Fruit fly (Drosophila melanogaster) whole organism, embryonic: ENCODE results near the gene CG9518.

Source experiments
- ATbp ChIP-seq: fragments of 200-800 bp; sonication (Bioruptor generic); optimal IDR thresholded peaks from 2 replicates; lab custom pipeline; 2017; ENCODE audit warnings: missing biosample characterization, mild to moderate bottlenecking, missing genetic modification characterization, missing genetic modification reagents
- Awh ChIP-seq: fragments of 200-800 bp; sonication (Bioruptor generic); IDR thresholded peaks from 2 replicates; pipeline ENCODE4, ENCODE4 v1.3.6; 2022; ENCODE audit warnings: missing biosample characterization, missing genetic modification characterization
- Bdp1 ChIP-seq: fragments of 200-800 bp; sonication (Bioruptor generic); optimal IDR thresholded peaks from 3 replicates; lab custom pipeline; 2016; ENCODE audit warnings: missing biosample characterization, missing genetic modification characterization
- CG10366 ChIP-seq: fragments of 200-800 bp; sonication (Bioruptor generic); IDR thresholded peaks from 2 replicates; pipeline ENCODE4 v1.3.6; 2022; ENCODE audit warnings: missing biosample characterization, missing genetic modification characterization
- CG10959 ChIP-seq: fragments of 200-800 bp; sonication (Bioruptor generic); IDR thresholded peaks from 2 replicates; pipeline ENCODE4 v1.3.6; 2022; ENCODE audit warnings: missing biosample characterization, missing genetic modification characterization
- CG11093 ChIP-seq: fragments of 200-800 bp; sonication (Bioruptor generic); IDR thresholded peaks from 3 replicates; pipeline ENCODE4 v1.3.6; 2022; ENCODE audit warnings: missing biosample characterization, missing genetic modification characterization
- CG11560 ChIP-seq: fragments of 200-800 bp; sonication (Bioruptor generic); IDR thresholded peaks from 3 replicates; pipeline ENCODE4 v1.3.6; 2022; ENCODE audit warnings: missing biosample characterization, missing genetic modification characterization
- CG14860 ChIP-seq: fragments of 200-800 bp; sonication (Bioruptor generic); IDR thresholded peaks from 3 replicates; pipeline ENCODE4 v1.3.6; 2022; ENCODE audit warnings: missing biosample characterization, missing genetic modification characterization; ENCODE audit not compliant: partially characterized antibody
- CG15514 ChIP-seq: fragments of 200-800 bp; sonication (Bioruptor generic); optimal IDR thresholded peaks from 3 replicates; lab custom pipeline; 2017; ENCODE audit warnings: missing biosample characterization, missing genetic modification characterization, mild to moderate bottlenecking, moderate library complexity, missing genetic modification reagents
- CG1603 ChIP-seq: fragments of 200-800 bp; sonication (Bioruptor generic); optimal IDR thresholded peaks from 2 replicates; lab custom pipeline; 2019; ENCODE audit warnings: missing biosample characterization, mild to moderate bottlenecking, missing genetic modification characterization, moderate library complexity
- CG16815 ChIP-seq: fragments of 200-800 bp; sonication (Bioruptor generic); optimal IDR thresholded peaks from 3 replicates; lab custom pipeline; 2017; ENCODE audit warnings: missing biosample characterization, mild to moderate bottlenecking, missing genetic modification characterization
- CG2889 ChIP-seq: fragments of 200-800 bp; sonication (Bioruptor generic); IDR thresholded peaks from 3 replicates; pipeline ENCODE4 v1.3.6; 2022; ENCODE audit warnings: missing biosample characterization, missing genetic modification characterization
- CG32532 ChIP-seq: fragments of 200-800 bp; sonication (Bioruptor generic); IDR thresholded peaks from 2 replicates; pipeline ENCODE4 v1.3.6; 2022; ENCODE audit warnings: missing biosample characterization, missing genetic modification characterization
- CG4360 ChIP-seq: fragments of 200-800 bp; sonication (Bioruptor generic); IDR thresholded peaks from 2 replicates; pipeline ENCODE4 v1.3.6; 2022; ENCODE audit warnings: missing biosample characterization, missing genetic modification characterization
- CG4424 ChIP-seq: fragments of 200-800 bp; sonication (Bioruptor generic); optimal IDR thresholded peaks from 3 replicates; lab custom pipeline; 2016; ENCODE audit warnings: missing biosample characterization, missing genetic modification characterization
- CG9437 ChIP-seq: fragments of 200-800 bp; sonication (Bioruptor generic); optimal IDR thresholded peaks from 2 replicates; lab custom pipeline; 2018; ENCODE audit warnings: missing biosample characterization, mild to moderate bottlenecking, missing genetic modification characterization
- CG9876 ChIP-seq: fragments of 200-800 bp; sonication (Bioruptor generic); optimal IDR thresholded peaks from 2 replicates; lab custom pipeline; 2016; ENCODE audit warnings: missing biosample characterization, missing genetic modification characterization
- Dbx ChIP-seq: fragments of 200-800 bp; sonication (Bioruptor generic); IDR thresholded peaks from 3 replicates; pipeline ENCODE4 v1.3.6; 2022; ENCODE audit warnings: missing biosample characterization, missing genetic modification characterization
- Dref ChIP-seq: fragments of 200-800 bp; sonication (Bioruptor generic); IDR thresholded peaks from 2 replicates; pipeline ENCODE4 v1.3.6; 2022; ENCODE audit warnings: missing biosample characterization, missing genetic modification characterization
- Hmx ChIP-seq: fragments of 200-800 bp; sonication (Bioruptor generic); optimal IDR thresholded peaks from 2 replicates; lab custom pipeline; 2016; ENCODE audit warnings: missing biosample characterization, missing genetic modification characterization
- Hr3 ChIP-seq: fragments of 200-800 bp; sonication (Bioruptor generic); optimal IDR thresholded peaks from 3 replicates; lab custom pipeline; 2016; ENCODE audit warnings: missing biosample characterization, missing genetic modification characterization
- Hr78 ChIP-seq, 2 experiments: fragments of 200-800 bp in 1 of 2; fragments of >200 bp in 1 of 2; sonication (Bioruptor generic) in 1 of 2; optimal IDR thresholded peaks; 2 replicates each; lab custom pipeline; 2017 to 2019; ENCODE audit warnings: missing biosample characterization in 2 of 2, missing genetic modification characterization in 2 of 2, mild to moderate bottlenecking in 1 of 2, moderate library complexity in 1 of 2
- MTF-1 ChIP-seq: fragments of 200-800 bp; sonication (Bioruptor generic); optimal IDR thresholded peaks from 2 replicates; lab custom pipeline; 2018; ENCODE audit warnings: missing biosample characterization, mild to moderate bottlenecking, missing genetic modification characterization, borderline replicate concordance
- Mes4 ChIP-seq: fragments of 200-800 bp; sonication (Bioruptor generic); optimal IDR thresholded peaks from 2 replicates; lab custom pipeline; 2016; ENCODE audit warnings: missing biosample characterization, missing genetic modification characterization
- NC2α ChIP-seq: fragments of 200-800 bp; sonication (Bioruptor generic); optimal IDR thresholded peaks from 2 replicates; lab custom pipeline; 2016; ENCODE audit warnings: missing biosample characterization, missing genetic modification characterization
- Nf-YB ChIP-seq: fragments of 200-800 bp; sonication (Bioruptor generic); optimal IDR thresholded peaks from 3 replicates; lab custom pipeline; 2019; ENCODE audit warnings: missing biosample characterization, mild to moderate bottlenecking, missing genetic modification characterization, moderate library complexity
- Scr ChIP-seq: fragments of 200-800 bp; sonication (Bioruptor generic); IDR thresholded peaks from 2 replicates; pipeline ENCODE4 v1.3.6; 2022; ENCODE audit warnings: missing biosample characterization, missing genetic modification characterization; ENCODE audit not compliant: partially characterized antibody
- Sry-β ChIP-seq: fragments of 200-800 bp; sonication (Bioruptor generic); optimal IDR thresholded peaks from 2 replicates; lab custom pipeline; 2018; ENCODE audit warnings: missing biosample characterization, mild to moderate bottlenecking, missing genetic modification characterization, moderate library complexity
- Usf ChIP-seq: fragments of 200-800 bp; sonication (Bioruptor generic); optimal IDR thresholded peaks from 2 replicates; lab custom pipeline; 2017; ENCODE audit warnings: missing genotype, missing biosample characterization, missing genetic modification characterization
- Xbp1 ChIP-seq: fragments of 200-800 bp; sonication (Bioruptor generic); optimal IDR thresholded peaks from 3 replicates; lab custom pipeline; 2016; ENCODE audit warnings: missing biosample characterization, mild to moderate bottlenecking, missing genetic modification characterization
- bbx ChIP-seq: fragments of 200-800 bp; sonication (Bioruptor generic); IDR thresholded peaks from 2 replicates; pipeline ENCODE4 v1.3.6; 2022; ENCODE audit warnings: missing biosample characterization, missing genetic modification characterization; ENCODE audit not compliant: partially characterized antibody
- croc ChIP-seq: fragments of 200-800 bp; sonication (Bioruptor generic); conservative IDR thresholded peaks from 3 replicates; pipeline ENCODE4 v1.3.6; 2022; ENCODE audit warnings: missing biosample characterization, missing genetic modification characterization
- dmrt99B ChIP-seq: fragments of 200-800 bp; sonication (Bioruptor generic); optimal IDR thresholded peaks from 2 replicates; lab custom pipeline; 2018; ENCODE audit warnings: missing biosample characterization, mild to moderate bottlenecking, missing genetic modification characterization, moderate library complexity
- emc ChIP-seq: fragments of 200-800 bp; sonication (Bioruptor generic); optimal IDR thresholded peaks from 2 replicates; lab custom pipeline; 2016; ENCODE audit warnings: missing biosample characterization, missing genetic modification characterization
- eyg ChIP-seq: fragments of 200-800 bp; sonication (Bioruptor generic); optimal IDR thresholded peaks from 3 replicates; lab custom pipeline; 2016; ENCODE audit warnings: missing biosample characterization, missing genetic modification characterization
- gcm ChIP-seq: fragments of 200-800 bp; sonication (Bioruptor generic); optimal IDR thresholded peaks from 2 replicates; lab custom pipeline; 2019; ENCODE audit warnings: missing biosample characterization, mild to moderate bottlenecking, missing genetic modification characterization, moderate library complexity
- kay ChIP-seq: fragments of 200-800 bp; sonication (Bioruptor generic); optimal IDR thresholded peaks from 2 replicates; lab custom pipeline; 2016; ENCODE audit warnings: missing biosample characterization, missing genetic modification characterization
- kni ChIP-seq: fragments of 200-800 bp; sonication (Bioruptor generic); optimal IDR thresholded peaks from 3 replicates; lab custom pipeline; 2017; ENCODE audit warnings: mild to moderate bottlenecking, missing biosample characterization, missing genetic modification reagents, missing genetic modification characterization
- mam ChIP-seq: fragments of 200-800 bp; sonication (Bioruptor generic); optimal IDR thresholded peaks from 3 replicates; lab custom pipeline; 2016; ENCODE audit warnings: missing biosample characterization, missing genetic modification characterization
- nerfin-1 ChIP-seq: fragments of 200-800 bp; sonication (Bioruptor generic); optimal IDR thresholded peaks from 3 replicates; lab custom pipeline; 2019; ENCODE audit warnings: missing biosample characterization, mild to moderate bottlenecking, missing genetic modification characterization, moderate library complexity
- nerfin-2 ChIP-seq: fragments of 200-800 bp; sonication (Bioruptor generic); IDR thresholded peaks from 2 replicates; pipeline ENCODE4 v1.3.6; 2022; ENCODE audit warnings: missing biosample characterization, missing genetic modification characterization; ENCODE audit not compliant: partially characterized antibody
- pum ChIP-seq: fragments of 200-800 bp; sonication (Bioruptor generic); optimal IDR thresholded peaks from 2 replicates; lab custom pipeline; 2016; ENCODE audit warnings: missing biosample characterization, missing genetic modification characterization
- stwl ChIP-seq: fragments of 200-800 bp; sonication (Bioruptor generic); optimal IDR thresholded peaks from 3 replicates; lab custom pipeline; 2018; ENCODE audit warnings: missing biosample characterization, mild to moderate bottlenecking, missing genetic modification characterization, moderate library complexity
- toy ChIP-seq: fragments of 200-800 bp; sonication (Bioruptor generic); IDR thresholded peaks from 2 replicates; pipeline ENCODE4 v1.3.6; 2022; ENCODE audit warnings: missing biosample characterization, missing genetic modification characterization
- ttk ChIP-seq: fragments of 200-800 bp; sonication (Bioruptor generic); IDR thresholded peaks from 2 replicates; pipeline ENCODE4 v2.1.2; 2022; ENCODE audit warnings: missing biosample characterization, missing genetic modification characterization
- tup ChIP-seq: fragments of 200-800 bp; sonication (Bioruptor generic); optimal IDR thresholded peaks from 2 replicates; lab custom pipeline; 2016; ENCODE audit warnings: missing biosample characterization, mild to moderate bottlenecking, missing genetic modification characterization, moderate library complexity
- vnd ChIP-seq: fragments of 200-800 bp; sonication (Bioruptor generic); IDR thresholded peaks from 3 replicates; pipeline ENCODE4 v1.3.6; 2022; ENCODE audit warnings: missing biosample characterization, missing genetic modification characterization; ENCODE audit not compliant: partially characterized antibody
- wek ChIP-seq: fragments of 200-800 bp; sonication (Bioruptor generic); optimal IDR thresholded peaks from 3 replicates; lab custom pipeline; 2018; ENCODE audit warnings: missing biosample characterization, mild to moderate bottlenecking, missing genetic modification characterization, moderate library complexity
- yki ChIP-seq: fragments of >200 bp; optimal IDR thresholded peaks from 3 replicates; lab custom pipeline; 2018

CG9518 gene

DNA sequence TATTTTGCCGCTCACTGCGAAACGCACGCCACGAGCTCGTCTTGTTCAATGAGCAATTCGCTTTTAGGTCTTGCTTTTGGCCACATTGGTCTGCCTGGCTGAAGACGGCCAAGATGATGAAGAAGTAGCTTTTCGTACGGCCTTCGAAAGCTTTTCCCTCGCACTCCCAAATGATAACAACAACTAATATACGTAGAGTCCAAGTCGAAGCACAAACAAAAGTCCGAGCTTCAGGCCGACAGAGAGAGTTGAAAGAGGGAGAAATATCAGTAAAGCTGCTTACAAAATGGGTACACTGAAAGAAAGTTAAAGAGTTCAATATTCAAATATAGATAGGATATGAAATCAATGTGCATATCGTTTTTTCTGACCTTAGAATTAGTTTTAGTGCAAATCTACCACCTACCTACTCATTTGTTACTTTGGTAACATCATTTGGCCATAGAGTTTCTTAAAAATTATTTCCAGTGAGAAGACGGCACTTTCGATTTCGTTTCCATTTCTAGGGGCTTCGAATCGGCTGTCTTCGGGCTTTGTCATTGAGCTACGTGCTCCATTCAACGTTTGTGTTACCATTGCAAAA is 11.6 kb upstream of the CG9518 start, which contains the start of the genes CG45064 and CG45065 (continued):
- TF ChIP-seq tup (GFP tag; lab: Kevin White, UChicago): peak; percentile 27
- peak; percentile 79 for TF ChIP-seq Mes4
- TF ChIP-seq nerfin-1 (tag; lab: Kevin White, UChicago): peak; percentile 84
- TF ChIP-seq toy (GFP tag; lab: Robert Waterston, UW): no peak
- TF ChIP-seq CG32532 (GFP tag; lab: Robert Waterston, UW): peak; percentile 56
- TF ChIP-seq CG9437: peak; percentile 66
- TF ChIP-seq Dref: no peak
- TF ChIP-seq kay: peak; percentile 59
- TF ChIP-seq wek: peak; percentile 64
- TF ChIP-seq MTF-1: peak; percentile 62
- TF ChIP-seq stwl (tag; lab: Kevin White, UChicago): no peak
- TF ChIP-seq CG4360 (GFP tag; lab: Robert Waterston, UW): peak; percentile 48; the same call in 1 of the 2 replicates
- peak; percentile 86 for TF ChIP-seq pum (GFP tag; lab: Kevin White, UChicago)
- TF ChIP-seq CG11093 (GFP tag; lab: Robert Waterston, UW): peak; percentile 76
- TF ChIP-seq kni (GFP tag; lab: Kevin White, UChicago): peak; percentile 74
- TF ChIP-seq CG10366 (GFP tag; lab: Robert Waterston, UW): peak; percentile 83
- TF ChIP-seq ttk (GFP tag; lab: Robert Waterston, UW): peak; percentile 93
- TF ChIP-seq CG9876 (GFP tag; lab: Kevin White, UChicago): peak; percentile 45
- TF ChIP-seq Sry-β (GFP tag; lab: Kevin White, UChicago): peak; percentile 32
- no peak for TF ChIP-seq yki (lab: Kevin White, UChicago)
- peak; percentile 84 for TF ChIP-seq gcm (GFP tag; lab: Kevin White, UChicago)
- peak; percentile 41 for TF ChIP-seq NC2α (GFP tag; lab: Kevin White, UChicago)
- peak; percentile 76 for TF ChIP-seq Hr3 (GFP tag; lab: Kevin White, UChicago)
- peak; percentile 52 for TF ChIP-seq eyg (GFP tag; lab: Kevin White, UChicago)
- TF ChIP-seq Bdp1 (GFP tag; lab: Kevin White, UChicago): peak; percentile 62
- TF ChIP-seq CG11560: peak; percentile 55; the same call in 2 of the 3 replicates
- peak; percentile 94 for TF ChIP-seq CG1603 (tag; lab: Kevin White, UChicago)
- peak; percentile 67 for TF ChIP-seq Nf-YB
- TF ChIP-seq dmrt99B (tag; lab: Kevin White, UChicago): peak; percentile 95
- no peak for TF ChIP-seq CG10959 (GFP tag; lab: Robert Waterston, UW)
- peak; percentile 74 for TF ChIP-seq croc (GFP tag; lab: Robert Waterston, UW)
- TF ChIP-seq nerfin-2 (GFP tag; lab: Robert Waterston, UW): no peak
- no peak for TF ChIP-seq CG14860 (GFP tag; lab: Robert Waterston, UW)
- no peak for TF ChIP-seq bbx (GFP tag; lab: Robert Waterston, UW)
- no peak for TF ChIP-seq Scr (GFP tag; lab: Robert Waterston, UW)
- peak; percentile 93 for TF ChIP-seq ATbp (GFP tag; lab: Kevin White, UChicago)
- TF ChIP-seq Dbx (GFP tag; lab: Robert Waterston, UW): peak; percentile 56; the same call in 2 of the 3 replicates
- no peak for TF ChIP-seq vnd (GFP tag; lab: Robert Waterston, UW)
- TF ChIP-seq CG2889: 0 out of 3 replicates have a peak, but pooled peaks have one; percentile 57
- peak; percentile 57 for TF ChIP-seq Hmx (GFP tag; lab: Kevin White, UChicago)
- peak; percentile 60 for TF ChIP-seq Usf
- peak; percentile 93 for TF ChIP-seq Awh (GFP tag; lab: Robert Waterston, UW)
- peak in 1 of 2 experiments; percentile 77 for TF ChIP-seq Hr78 (GFP tag; optimal IDR thresholded peaks at IDR 0.05; lab: Kevin White, UChicago)
- peak; percentile 78 for TF ChIP-seq CG4424 (GFP tag; lab: Kevin White, UChicago)
- peak; percentile 20 for TF ChIP-seq CG16815
- TF ChIP-seq Xbp1 (GFP tag; lab: Kevin White, UChicago): peak; percentile 85
- TF ChIP-seq emc (GFP tag; lab: Kevin White, UChicago): peak; percentile 64
- peak; percentile 35 for TF ChIP-seq CG15514 (GFP tag; lab: Kevin White, UChicago)
- peak; percentile 83 for TF ChIP-seq mam (GFP tag; lab: Kevin White, UChicago)
